Fruit fly (Drosophila melanogaster) whole organism, embryonic: Measurements from ENCODE around the gene CG16865.

ENCODE experiments used
- Adf1 ChIP-seq: fragments of 200-800 bp; sonication (Bioruptor generic); IDR thresholded peaks from 2 replicates; pipeline ENCODE4 v1.3.6; 2022; ENCODE audit warnings: missing biosample characterization, missing genetic modification characterization
- BtbVII ChIP-seq: fragments of 200-800 bp; sonication (Bioruptor generic); optimal IDR thresholded peaks from 3 replicates; lab custom pipeline; 2017; ENCODE audit warnings: missing biosample characterization, mild to moderate bottlenecking, missing genetic modification characterization
- CG10267 ChIP-seq: fragments of 200-800 bp; sonication (Bioruptor generic); optimal IDR thresholded peaks from 2 replicates; lab custom pipeline; 2018; ENCODE audit warnings: missing biosample characterization, mild to moderate bottlenecking, missing genetic modification characterization, moderate library complexity
- CG11560 ChIP-seq: fragments of 200-800 bp; sonication (Bioruptor generic); IDR thresholded peaks from 3 replicates; pipeline ENCODE4 v1.3.6; 2022; ENCODE audit warnings: missing biosample characterization, missing genetic modification characterization
- CG1233 ChIP-seq: fragments of 200-800 bp; sonication (Bioruptor generic); optimal IDR thresholded peaks from 4 replicates; lab custom pipeline; 2018; ENCODE audit warnings: missing biosample characterization, mild to moderate bottlenecking, missing genetic modification characterization
- CG12769 ChIP-seq: fragments of 200-800 bp; sonication (Bioruptor generic); optimal IDR thresholded peaks from 2 replicates; lab custom pipeline; 2019; ENCODE audit warnings: missing biosample characterization, mild to moderate bottlenecking, missing genetic modification characterization, moderate library complexity
- CG13775 ChIP-seq: fragments of 200-800 bp; sonication (Bioruptor generic); optimal IDR thresholded peaks from 3 replicates; lab custom pipeline; 2017; ENCODE audit warnings: missing biosample characterization, mild to moderate bottlenecking, missing genetic modification characterization
- CG15073 ChIP-seq: fragments of 200-800 bp; sonication (Bioruptor generic); optimal IDR thresholded peaks from 2 replicates; lab custom pipeline; 2016; ENCODE audit warnings: missing biosample characterization, missing genetic modification characterization
- CG18599 ChIP-seq: fragments of 200-800 bp; sonication (Bioruptor generic); optimal IDR thresholded peaks from 3 replicates; lab custom pipeline; 2017; ENCODE audit warnings: missing biosample characterization, missing genetic modification characterization, mild to moderate bottlenecking, moderate library complexity, missing genetic modification reagents
- CG2202 ChIP-seq: fragments of 200-800 bp; sonication (Bioruptor generic); optimal IDR thresholded peaks from 2 replicates; lab custom pipeline; 2018; ENCODE audit warnings: missing biosample characterization, mild to moderate bottlenecking, missing genetic modification characterization
- CG30403 ChIP-seq: fragments of 200-800 bp; sonication (Bioruptor generic); optimal IDR thresholded peaks from 3 replicates; lab custom pipeline; 2016; ENCODE audit warnings: missing biosample characterization, missing genetic modification characterization
- CG3065 ChIP-seq: fragments of 200-800 bp; sonication (Bioruptor generic); optimal IDR thresholded peaks from 2 replicates; lab custom pipeline; 2016; ENCODE audit warnings: missing biosample characterization, missing genetic modification characterization
- CG5953 ChIP-seq: fragments of 200-800 bp; sonication (Bioruptor generic); IDR thresholded peaks from 2 replicates; pipeline ENCODE4 v1.3.6; 2022; ENCODE audit warnings: missing biosample characterization, missing genetic modification characterization
- CG7987 ChIP-seq: fragments of 200-800 bp; sonication (Bioruptor generic); optimal IDR thresholded peaks from 2 replicates; lab custom pipeline; 2018; ENCODE audit warnings: missing biosample characterization, mild to moderate bottlenecking, missing genetic modification characterization, moderate library complexity
- CG9437 ChIP-seq: fragments of 200-800 bp; sonication (Bioruptor generic); optimal IDR thresholded peaks from 2 replicates; lab custom pipeline; 2018; ENCODE audit warnings: missing biosample characterization, mild to moderate bottlenecking, missing genetic modification characterization
- CG9932 ChIP-seq: fragments of 200-800 bp; sonication (Bioruptor generic); IDR thresholded peaks from 2 replicates; pipeline ENCODE4 v1.3.6; 2022; ENCODE audit warnings: missing biosample characterization, missing genetic modification characterization
- CTCF ChIP-seq: fragments of 200-800 bp; sonication (Bioruptor generic); optimal IDR thresholded peaks from 2 replicates; lab custom pipeline; 2017; ENCODE audit warnings: missing biosample characterization, mild to moderate bottlenecking, missing genetic modification characterization, moderate library complexity
- Deaf1 ChIP-seq: fragments of 200-800 bp; optimal IDR thresholded peaks from 3 replicates; lab custom pipeline; 2019; ENCODE audit warnings: missing biosample characterization, mild to moderate bottlenecking, missing genetic modification characterization, moderate library complexity
- Dfd ChIP-seq, 2 experiments: fragments of >200 bp; optimal IDR thresholded peaks; 2 replicates each; lab custom pipeline; 2017; ENCODE audit warnings: missing biosample characterization in 2 of 2, missing genetic modification characterization in 2 of 2
- HHEX ChIP-seq: fragments of 200-800 bp; sonication (Bioruptor generic); optimal IDR thresholded peaks from 3 replicates; lab custom pipeline; 2017; ENCODE audit warnings: missing biosample characterization, mild to moderate bottlenecking, missing genetic modification characterization, missing genetic modification reagents
- HLH4C ChIP-seq: fragments of 200-800 bp; sonication (Bioruptor generic); IDR thresholded peaks from 3 replicates; pipeline ENCODE4 v1.3.6; 2022; ENCODE audit warnings: missing biosample characterization, missing genetic modification characterization; ENCODE audit not compliant: partially characterized antibody
- Jarid2 ChIP-seq: fragments of 200-800 bp; sonication (Bioruptor generic); optimal IDR thresholded peaks from 3 replicates; lab custom pipeline; 2017; ENCODE audit warnings: mild to moderate bottlenecking, missing biosample characterization, missing genetic modification reagents, missing genetic modification characterization
- MTF-1 ChIP-seq: fragments of 200-800 bp; sonication (Bioruptor generic); optimal IDR thresholded peaks from 2 replicates; lab custom pipeline; 2018; ENCODE audit warnings: missing biosample characterization, mild to moderate bottlenecking, missing genetic modification characterization, borderline replicate concordance
- Mad ChIP-seq: fragments of 200-800 bp; sonication (Bioruptor generic); optimal IDR thresholded peaks from 2 replicates; lab custom pipeline; 2016; ENCODE audit warnings: missing biosample characterization, missing genetic modification characterization
- Med ChIP-seq: fragments of 200-800 bp; sonication (Bioruptor generic); peaks from one replicate; lab custom pipeline; 2016; ENCODE audit warnings: missing biosample characterization, missing genetic modification characterization, mild to moderate bottlenecking, inconsistent platforms, moderate library complexity
- Myb ChIP-seq: fragments of 200-800 bp; sonication (Bioruptor generic); optimal IDR thresholded peaks from 2 replicates; lab custom pipeline; 2016; ENCODE audit warnings: missing biosample characterization, missing genetic modification characterization
- ac ChIP-seq: fragments of 200-800 bp; sonication (Bioruptor generic); optimal IDR thresholded peaks from 3 replicates; lab custom pipeline; 2017; ENCODE audit warnings: missing biosample characterization, mild to moderate bottlenecking, missing genetic modification characterization
- bbx ChIP-seq: fragments of 200-800 bp; sonication (Bioruptor generic); IDR thresholded peaks from 2 replicates; pipeline ENCODE4 v1.3.6; 2022; ENCODE audit warnings: missing biosample characterization, missing genetic modification characterization; ENCODE audit not compliant: partially characterized antibody
- br ChIP-seq: fragments of >200 bp; optimal IDR thresholded peaks from 2 replicates; lab custom pipeline; 2017
- caup ChIP-seq: fragments of 200-800 bp; sonication (Bioruptor generic); optimal IDR thresholded peaks from 3 replicates; lab custom pipeline; 2017; ENCODE audit warnings: missing biosample characterization, mild to moderate bottlenecking, missing genetic modification characterization, moderate library complexity; ENCODE audit not compliant: severe bottlenecking
- exex ChIP-seq: fragments of 200-800 bp; sonication (Bioruptor generic); optimal IDR thresholded peaks from 4 replicates; lab custom pipeline; 2018; ENCODE audit warnings: missing biosample characterization, mild to moderate bottlenecking, missing genetic modification characterization, moderate library complexity
- fd96Cb ChIP-seq: fragments of 200-800 bp; sonication (Bioruptor generic); optimal IDR thresholded peaks from 2 replicates; lab custom pipeline; 2018; ENCODE audit warnings: missing biosample characterization, mild to moderate bottlenecking, missing genetic modification characterization, moderate library complexity
- grn ChIP-seq: fragments of 200-800 bp; sonication (Bioruptor generic); optimal IDR thresholded peaks from 3 replicates; lab custom pipeline; 2017; ENCODE audit warnings: missing biosample characterization, missing genetic modification characterization
- gro ChIP-seq: fragments of 200-800 bp; sonication (Bioruptor generic); optimal IDR thresholded peaks from 2 replicates; lab custom pipeline; 2016; ENCODE audit warnings: missing biosample characterization, missing genetic modification characterization
- gsb-n ChIP-seq: fragments of 200-800 bp; sonication (Bioruptor generic); optimal IDR thresholded peaks from 3 replicates; lab custom pipeline; 2018; ENCODE audit warnings: missing biosample characterization, mild to moderate bottlenecking, missing genetic modification characterization
- lmd ChIP-seq: fragments of 200-800 bp; sonication (Bioruptor generic); IDR thresholded peaks from 2 replicates; pipeline ENCODE4 v1.3.6; 2022; ENCODE audit warnings: missing biosample characterization, missing genetic modification characterization
- otp ChIP-seq: fragments of 200-800 bp; sonication (Bioruptor generic); IDR thresholded peaks from 3 replicates; pipeline ENCODE4, ENCODE4 v1.3.6; 2022; ENCODE audit warnings: missing biosample characterization, missing genetic modification characterization
- repo ChIP-seq: fragments of 200-800 bp; sonication (Bioruptor generic); optimal IDR thresholded peaks from 2 replicates; lab custom pipeline; 2016; ENCODE audit warnings: missing biosample characterization, missing genetic modification characterization
- sd ChIP-seq: fragments of 200-800 bp; sonication (Bioruptor generic); optimal IDR thresholded peaks from 3 replicates; lab custom pipeline; 2018; ENCODE audit warnings: missing biosample characterization, mild to moderate bottlenecking, missing genetic modification characterization, moderate library complexity
- so ChIP-seq: fragments of 200-800 bp; sonication (Bioruptor generic); IDR thresholded peaks from 3 replicates; pipeline ENCODE4 v1.3.6; 2022; ENCODE audit warnings: missing biosample characterization, missing genetic modification characterization
- sug ChIP-seq: fragments of 200-800 bp; optimal IDR thresholded peaks from 2 replicates; lab custom pipeline; 2019; ENCODE audit warnings: missing biosample characterization, mild to moderate bottlenecking, missing genetic modification characterization, moderate library complexity

CG16865 gene

dm6 chr2L:13803032-13803661 is 8.2 kb upstream of the CG16865 start, which contains the start of gene CAH1 (continued):
- TF ChIP-seq CG1233 (GFP tag; lab: Kevin White, UChicago) (no peak), CG9437 (GFP tag; lab: Kevin White, UChicago) (no peak), fd96Cb (tag; lab: Kevin White, UChicago) (no peak), CG2202 (tag; lab: Kevin White, UChicago) (no peak), CG9932 (GFP tag; lab: Robert Waterston, UW) (0 out of 2 replicates have a peak, but pooled peaks have one; percentile 43), CG13775 (GFP tag; lab: Kevin White, UChicago) (no peak), CG30403 (no peak), CG10267 (no peak), Myb (GFP tag; lab: Kevin White, UChicago) (no peak), sug (tag; lab: Kevin White, UChicago) (peak; percentile 47), ac (GFP tag; lab: Kevin White, UChicago) (no peak), MTF-1 (GFP tag; lab: Kevin White, UChicago) (no peak), Dfd (GFP tag; optimal IDR thresholded peaks at IDR 0.05; lab: Kevin White, UChicago) (no peak), CG3065 (GFP tag; lab: Kevin White, UChicago) (no peak), Adf1 (GFP tag; lab: Robert Waterston, UW) (peak; percentile 95), Mad (GFP tag; lab: Kevin White, UChicago) (no peak), caup (no peak), CTCF (no peak), gsb-n (tag; lab: Kevin White, UChicago) (no peak), repo (GFP tag; lab: Kevin White, UChicago) (no peak), bbx (no peak), br (no peak), CG12769 (tag; lab: Kevin White, UChicago) (peak; percentile 83), CG5953 (GFP tag; lab: Robert Waterston, UW) (no peak), HLH4C (no peak)

DNA sequence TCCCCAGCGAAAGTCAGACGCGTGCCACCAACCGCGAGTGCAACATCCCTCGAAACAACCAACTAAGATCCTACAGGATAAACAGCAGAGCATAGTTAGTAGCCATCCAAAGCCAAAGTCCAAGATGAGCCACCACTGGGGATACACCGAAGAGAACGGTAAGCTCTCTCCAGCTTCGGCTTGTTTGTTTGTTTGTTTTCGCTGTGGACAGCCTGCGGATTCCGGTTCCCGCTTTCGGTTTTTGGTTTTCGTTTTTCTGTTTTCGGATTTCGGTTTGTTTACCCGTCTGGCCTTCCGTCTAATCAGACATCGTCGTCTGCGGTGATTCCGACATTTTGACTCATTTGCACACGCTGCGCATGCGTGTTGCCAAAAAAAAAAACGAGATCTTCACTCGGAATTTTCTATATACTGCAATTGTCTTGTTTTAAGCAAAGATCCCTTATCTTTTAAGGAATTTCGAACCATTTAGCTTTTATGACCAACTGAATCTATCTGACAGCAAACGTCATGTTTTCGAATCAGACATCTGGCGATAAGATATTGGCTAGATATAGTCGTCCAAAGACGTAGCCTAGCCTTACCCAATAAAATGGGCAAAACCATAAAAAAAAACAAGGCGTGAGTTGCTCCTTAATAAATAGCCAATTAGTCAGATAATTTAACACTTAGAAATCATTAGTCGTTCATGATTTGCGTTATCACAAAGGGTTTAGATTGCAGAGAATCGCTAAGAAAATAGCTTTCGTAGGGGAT is 7.3 kb upstream of the CG16865 start:
- TF ChIP-seq exex (tag; lab: Kevin White, UChicago) (peak; percentile 93), Med (peak; percentile 64), Deaf1 (peak; percentile 82), CG11560 (tag; lab: Robert Waterston, UW) (no peak), Jarid2 (GFP tag; lab: Kevin White, UChicago) (peak; percentile 25), CG18599 (peak; percentile 26), CG15073 (GFP tag; lab: Kevin White, UChicago) (no peak), CG7987 (GFP tag; lab: Kevin White, UChicago) (peak; percentile 94), sd (peak; percentile 75), CG12769 (tag; lab: Kevin White, UChicago) (peak; percentile 38), lmd (no peak), grn (peak; percentile 50), otp (GFP tag; lab: Robert Waterston, UW) (no peak), BtbVII (GFP tag; lab: Kevin White, UChicago) (peak; percentile 10), so (GFP tag; lab: Robert Waterston, UW) (peak; percentile 22; the same call in 1 of the 3 replicates), HHEX (GFP tag; lab: Kevin White, UChicago) (peak; percentile 6), gro (GFP tag; lab: Kevin White, UChicago) (peak; percentile 31)
